Worm (Caenorhabditis elegans) whole organism, L4/young adult: ENCODE results near the gene srt-70.

Source experiments
- W03F9.2 ChIP-seq: fragments of 150-350 bp; optimal IDR thresholded peaks from 2 replicates; lab custom pipeline; 2014; ENCODE audit warnings: missing biosample characterization, missing genetic modification characterization
- dao-5 ChIP-seq: sonication (generic microtip); optimal IDR thresholded peaks from 2 replicates; lab custom pipeline; 2016; ENCODE audit warnings: missing genotype, missing genetic modification characterization, moderate library complexity, missing compliant biosample characterization
- him-1 ChIP-seq: sonication (generic microtip); optimal IDR thresholded peaks from 2 replicates; lab custom pipeline; 2016; ENCODE audit warnings: missing genotype, missing genetic modification reagents, missing genetic modification characterization, missing compliant biosample characterization

DNA sequence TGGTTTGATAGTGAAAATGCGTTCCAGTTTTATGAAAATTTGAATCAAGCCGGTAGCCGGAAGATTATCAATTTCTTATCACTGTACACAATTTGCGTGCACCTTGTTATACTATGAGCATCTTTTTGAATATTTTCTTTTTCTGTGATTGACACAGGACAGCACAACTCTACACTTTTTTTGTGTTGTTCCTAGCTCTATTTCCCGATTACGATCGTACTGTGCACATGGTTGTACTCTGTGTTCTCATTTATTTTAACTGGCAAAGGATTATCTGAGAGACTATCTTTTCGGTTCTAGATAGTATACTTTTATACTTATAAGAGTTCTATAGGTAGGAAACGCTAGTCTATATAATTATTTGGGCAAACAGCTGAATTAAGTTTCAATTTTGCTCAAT lies 12.7 kb upstream of the srt-70 start:
- TF ChIP-seq him-1 (no peak), dao-5 (tag; lab: Kevin White, UChicago) (no peak), W03F9.2 (tag; lab: Kevin White, UChicago) (no peak)
